Fruit fly (Drosophila melanogaster): Measurements from ENCODE around the gene sog.

sog gene

DNA sequence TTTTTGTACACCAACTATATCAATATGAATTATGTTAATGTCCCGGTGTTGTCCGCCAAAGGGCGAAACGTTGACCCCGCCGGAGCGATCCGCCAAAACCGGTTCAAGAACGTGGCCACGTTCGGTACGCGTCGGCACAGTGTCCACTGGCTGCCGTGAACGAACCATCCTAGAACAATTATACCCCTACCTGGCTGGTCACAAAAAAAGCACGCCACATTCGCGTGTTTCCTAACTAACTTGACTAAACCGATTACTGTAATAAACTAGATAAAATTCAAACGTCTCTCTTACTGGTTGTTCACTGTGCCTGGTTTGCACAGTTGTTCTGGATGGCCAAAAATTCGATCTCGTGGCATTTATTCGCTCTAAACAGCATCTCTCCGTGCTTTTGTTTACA, 53.7 kb downstream of the sog start (continued):
- TF ChIP-seq MESR4 (GFP tag; optimal IDR thresholded peaks at IDR 0.05) (peak; percentile 45), nerfin-2 (GFP tag; IDR thresholded peaks at IDR 0.05; ENCODE audit: partially characterized antibody) (no peak), CG4820 (GFP tag; optimal IDR thresholded peaks at IDR 0.05) (peak; percentile 90), zfh2 (GFP tag; optimal IDR thresholded peaks at IDR 0.05) (peak; percentile 96), org-1 (GFP tag; optimal IDR thresholded peaks at IDR 0.05) (peak; percentile 83), CG9727 (GFP tag; optimal IDR thresholded peaks at IDR 0.05) (peak; percentile 89), Usf (GFP tag; optimal IDR thresholded peaks at IDR 0.05) (peak; percentile 80), gt (GFP tag; IDR thresholded peaks at IDR 0.05) (0 out of 2 replicates have a peak, but pooled peaks have one; percentile 64), mam (GFP tag; optimal IDR thresholded peaks at IDR 0.05) (peak; percentile 95), nom (GFP tag; optimal IDR thresholded peaks at IDR 0.05) (peak; percentile 91), CG8478 (optimal IDR thresholded peaks at IDR 0.05) (no peak), CG12769 (tag; optimal IDR thresholded peaks at IDR 0.05) (no peak), CG6654 (GFP tag; optimal IDR thresholded peaks at IDR 0.05) (peak; percentile 77), CG7963 (GFP tag; IDR thresholded peaks at IDR 0.05; ENCODE audit: partially characterized antibody) (no peak), Max (GFP tag; optimal IDR thresholded peaks at IDR 0.05) (peak; percentile 83), Lpt (GFP tag; optimal IDR thresholded peaks at IDR 0.05) (no peak), CTCF (GFP tag; optimal IDR thresholded peaks at IDR 0.05) (peak; percentile 28), fd96Cb (tag; optimal IDR thresholded peaks at IDR 0.05) (peak; percentile 85), CG15073 (GFP tag; optimal IDR thresholded peaks at IDR 0.05) (peak; percentile 23), gsb-n (tag; optimal IDR thresholded peaks at IDR 0.05) (no peak), Sry-β (GFP tag; optimal IDR thresholded peaks at IDR 0.05) (peak; percentile 21), fru (optimal IDR thresholded peaks at IDR 0.05) (no peak), en (GFP tag; optimal IDR thresholded peaks at IDR 0.05) (peak; percentile 79), Doc3 (GFP tag; IDR thresholded peaks at IDR 0.05; ENCODE audit: partially characterized antibody) (no peak), Sox100B (GFP tag; optimal IDR thresholded peaks at IDR 0.05) (no peak), CG17186 (GFP tag; optimal IDR thresholded peaks at IDR 0.05) (peak; percentile 52), onecut (GFP tag; IDR thresholded peaks at IDR 0.05) (peak; percentile 87), peb (GFP tag; IDR thresholded peaks at IDR 0.05) (peak; percentile 78), chn (GFP tag; optimal IDR thresholded peaks at IDR 0.05) (peak; percentile 92), Nf-YB (GFP tag; optimal IDR thresholded peaks at IDR 0.05) (peak; percentile 67), Dad (GFP tag; optimal IDR thresholded peaks at IDR 0.05) (peak; percentile 92), CG14441 (GFP tag; IDR thresholded peaks at IDR 0.05) (peak; percentile 93), gfzf (GFP tag; optimal IDR thresholded peaks at IDR 0.05) (peak; percentile 5), CG6254 (GFP tag; optimal IDR thresholded peaks at IDR 0.05) (peak; percentile 82), cato (GFP tag; optimal IDR thresholded peaks at IDR 0.05; ENCODE audit: borderline replicate concordance) (peak; percentile 61), tna (GFP tag; IDR thresholded peaks at IDR 0.05; ENCODE audit: partially characterized antibody) (no peak), kah (GFP tag; optimal IDR thresholded peaks at IDR 0.05) (peak; percentile 65), NK7.1 (GFP tag; optimal IDR thresholded peaks at IDR 0.05) (peak; percentile 77), gro (GFP tag; optimal IDR thresholded peaks at IDR 0.05) (peak; percentile 95), CG18262 (tag; optimal IDR thresholded peaks at IDR 0.05) (peak; percentile 88), btn (GFP tag; optimal IDR thresholded peaks at IDR 0.05) (peak; percentile 64), psq (GFP tag; optimal IDR thresholded peaks at IDR 0.05) (peak; percentile 28), bsh (GFP tag; optimal IDR thresholded peaks at IDR 0.05) (peak; percentile 90 to 94), CG8359 (GFP tag; optimal IDR thresholded peaks at IDR 0.05; ENCODE audit: borderline replicate concordance) (peak; percentile 57), tll (GFP tag; optimal IDR thresholded peaks at IDR 0.05) (no peak), CG3163 (GFP tag; optimal IDR thresholded peaks at IDR 0.05) (peak; percentile 73), Oaz (GFP tag; IDR thresholded peaks at IDR 0.05) (peak; percentile 89), odd (GFP tag; optimal IDR thresholded peaks at IDR 0.05) (peak; percentile 88), CG6175 (GFP tag; IDR thresholded peaks at IDR 0.05) (peak; percentile 91), Dip3 (GFP tag; optimal IDR thresholded peaks at IDR 0.05) (peak; percentile 96), jigr1 (GFP tag; IDR thresholded peaks at IDR 0.05) (peak; percentile 73; the same call in 2 of the 3 replicates), Ets65A (GFP tag) (peak; percentile 97)
